Fruit fly (Drosophila melanogaster): Measurements from ENCODE around the gene CG42752.

DNA sequence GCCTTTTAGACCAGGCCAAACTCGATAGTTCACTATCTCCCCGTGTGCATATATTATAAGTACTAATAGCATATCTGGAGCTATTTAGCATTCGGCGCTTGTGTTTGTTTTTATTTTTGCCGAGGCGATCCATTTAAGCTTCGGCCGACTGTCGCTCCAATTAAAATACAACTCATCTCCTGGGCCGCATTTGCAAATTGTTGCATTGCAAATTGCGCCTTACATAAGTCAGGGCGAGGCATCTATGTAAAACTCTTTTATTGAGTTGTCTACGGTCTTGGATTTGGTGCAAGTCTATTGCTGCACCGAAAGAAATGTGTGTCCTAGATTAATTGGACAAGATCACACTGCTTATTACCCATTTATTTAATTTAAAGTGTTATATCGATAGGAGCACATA is 11.9 kb downstream of the CG42752 start:
- TF ChIP-seq OdsH (GFP tag; optimal IDR thresholded peaks at IDR 0.05): no peak
- TF ChIP-seq foxo (GFP tag; optimal IDR thresholded peaks at IDR 0.05): no peak
- TF ChIP-seq Jra (GFP tag; optimal IDR thresholded peaks at IDR 0.05): no peak
- no peak for TF ChIP-seq psq (GFP tag; optimal IDR thresholded peaks at IDR 0.05)
- TF ChIP-seq dsf (GFP tag; optimal IDR thresholded peaks at IDR 0.05; ENCODE audit: borderline replicate concordance): no peak
- TF ChIP-seq fru (GFP tag; optimal IDR thresholded peaks at IDR 0.05): no peak
- TF ChIP-seq h (GFP tag; optimal IDR thresholded peaks at IDR 0.05): no peak

All from whole organism, wandering third instar larva.